Worm (Caenorhabditis elegans) whole organism, young adult: Measurements from ENCODE around the gene clec-19.
A peak's percentile ranks its signal among the peaks of the same experiment; 100 is the strongest.

Source experiments
- B0261.1 ChIP-seq: sonication (generic microtip); optimal IDR thresholded peaks from 2 replicates; lab custom pipeline; 2016; ENCODE audit warnings: mild to moderate bottlenecking, missing genetic modification characterization, moderate library complexity, missing compliant biosample characterization
- B0336.3 ChIP-seq: fragments of 200-800 bp; sonication (Bioruptor generic); IDR thresholded peaks from 2 replicates; pipeline ENCODE4 v1.3.6; 2022; ENCODE audit warnings: missing genetic modification characterization, missing compliant biosample characterization
- F22D6.2 ChIP-seq: sonication (generic microtip); optimal IDR thresholded peaks from 2 replicates; lab custom pipeline; 2016; ENCODE audit warnings: mild to moderate bottlenecking, missing genetic modification characterization, missing compliant biosample characterization
- F23B12.7 ChIP-seq: sonication (generic microtip); optimal IDR thresholded peaks from 2 replicates; lab custom pipeline; 2017; ENCODE audit warnings: missing genetic modification characterization, mild to moderate bottlenecking, missing compliant biosample characterization, antibody characterized with exemption, moderate library complexity; ENCODE audit not compliant: insufficient read depth
- K12H6.12 ChIP-seq: fragments of 200-800 bp; sonication (Bioruptor generic); optimal IDR thresholded peaks from 2 replicates; lab custom pipeline; 2018; ENCODE audit warnings: mild to moderate bottlenecking, missing genetic modification characterization, missing compliant biosample characterization
- Y53F4B.3 ChIP-seq: fragments of 200-800 bp; sonication (Bioruptor generic); IDR thresholded peaks from 2 replicates; pipeline ENCODE4 v1.3.6; 2022; ENCODE audit warnings: missing genetic modification reagents, missing genetic modification characterization, missing compliant biosample characterization
- Y53G8AR.9 ChIP-seq: fragments of 200-800 bp; sonication (Bioruptor generic); conservative IDR thresholded peaks from 2 replicates; pipeline ENCODE4 v1.3.6; 2022; ENCODE audit warnings: missing genetic modification reagents, missing genetic modification characterization, missing compliant biosample characterization
- Y67H2A.10 ChIP-seq: fragments of 200-800 bp; sonication (Bioruptor generic); conservative IDR thresholded peaks from 2 replicates; pipeline ENCODE4 v1.3.6; 2022; ENCODE audit warnings: missing genetic modification reagents, missing genetic modification characterization, missing compliant biosample characterization
- aptf-2 ChIP-seq: fragments of 200-800 bp; sonication (Bioruptor generic); conservative IDR thresholded peaks from 2 replicates; pipeline ENCODE4 v1.3.6; 2022; ENCODE audit warnings: missing genetic modification reagents, missing genetic modification characterization, missing compliant biosample characterization
- bed-1 ChIP-seq: fragments of 200-800 bp; sonication (Bioruptor generic); IDR thresholded peaks from 2 replicates; pipeline ENCODE4 v1.3.6; 2022; ENCODE audit warnings: missing genetic modification reagents, missing genetic modification characterization, missing compliant biosample characterization
- bed-2 ChIP-seq: fragments of 200-800 bp; sonication (Bioruptor generic); IDR thresholded peaks from 2 replicates; pipeline ENCODE4 v1.3.6; 2022; ENCODE audit warnings: missing genetic modification reagents, missing genetic modification characterization, missing compliant biosample characterization
- ccch-3 ChIP-seq: fragments of 200-800 bp; sonication (Bioruptor generic); optimal IDR thresholded peaks from 2 replicates; lab custom pipeline; 2018; ENCODE audit warnings: mild to moderate bottlenecking, missing genetic modification characterization, missing compliant biosample characterization
- cebp-2 ChIP-seq: fragments of 200-800 bp; sonication (Bioruptor generic); IDR thresholded peaks from 2 replicates; pipeline ENCODE4 v1.3.6; 2022; ENCODE audit warnings: missing genetic modification characterization, missing compliant biosample characterization
- chd-7 ChIP-seq: sonication (generic microtip); optimal IDR thresholded peaks from 2 replicates; lab custom pipeline; 2016; ENCODE audit warnings: mild to moderate bottlenecking, missing genetic modification characterization, moderate library complexity, missing compliant biosample characterization
- efl-1 ChIP-seq: fragments of 150-350 bp; optimal IDR thresholded peaks from 2 replicates; lab custom pipeline; 2014; ENCODE audit warnings: missing biosample characterization, missing genetic modification reagents, missing genetic modification characterization
- ekl-4 ChIP-seq: fragments of 200-800 bp; sonication (Bioruptor generic); IDR thresholded peaks from 2 replicates; pipeline ENCODE4 v1.3.6; 2022; ENCODE audit warnings: missing genetic modification reagents, missing genetic modification characterization, missing compliant biosample characterization
- fkh-3 ChIP-seq: sonication (generic microtip); optimal IDR thresholded peaks from 2 replicates; lab custom pipeline; 2016; ENCODE audit warnings: mild to moderate bottlenecking, missing genetic modification characterization, missing compliant biosample characterization
- let-607 ChIP-seq, 2 experiments: fragments of 200-800 bp in 1 of 2; sonication (Bioruptor generic) in 1 of 2; sonication (generic microtip) in 1 of 2; optimal IDR thresholded peaks; 2 replicates each; lab custom pipeline; 2016 to 2018; ENCODE audit warnings: mild to moderate bottlenecking in 2 of 2, missing compliant biosample characterization in 2 of 2, missing genetic modification characterization in 2 of 2, moderate library complexity in 2 of 2, missing genotype in 1 of 2
- lin-26 ChIP-seq: fragments of 200-800 bp; sonication (Bioruptor generic); IDR thresholded peaks from 2 replicates; pipeline ENCODE4 v1.3.6; 2022; ENCODE audit warnings: missing genetic modification reagents, missing genetic modification characterization, missing compliant biosample characterization
- lsl-1 ChIP-seq: fragments of 200-800 bp; sonication (Bioruptor generic); optimal IDR thresholded peaks from 2 replicates; lab custom pipeline; 2018; ENCODE audit warnings: mild to moderate bottlenecking, missing genetic modification characterization, moderate library complexity, missing compliant biosample characterization
- lsy-27 ChIP-seq: sonication (generic microtip); optimal IDR thresholded peaks from 2 replicates; lab custom pipeline; 2017; ENCODE audit warnings: missing genetic modification characterization, mild to moderate bottlenecking, missing compliant biosample characterization, antibody characterized with exemption, missing genotype, borderline replicate concordance; ENCODE audit not compliant: insufficient read depth
- mcd-1 ChIP-seq: fragments of 200-800 bp; sonication (Bioruptor generic); IDR thresholded peaks from 2 replicates; pipeline ENCODE4 v1.3.6; 2022; ENCODE audit warnings: missing genetic modification reagents, missing genetic modification characterization, missing compliant biosample characterization
- nfya-1 ChIP-seq: sonication (generic microtip); optimal IDR thresholded peaks from 2 replicates; lab custom pipeline; 2017; ENCODE audit warnings: antibody characterized with exemption, missing compliant biosample characterization, missing genetic modification characterization, borderline replicate concordance; ENCODE audit not compliant: insufficient read depth
- nfya-2 ChIP-seq: fragments of 200-800 bp; sonication (Bioruptor generic); IDR thresholded peaks from 2 replicates; pipeline ENCODE4 v1.3.6; 2022; ENCODE audit warnings: missing genetic modification reagents, missing genetic modification characterization, missing compliant biosample characterization
- nhr-120 ChIP-seq: fragments of 200-800 bp; sonication (Bioruptor generic); IDR thresholded peaks from 2 replicates; pipeline ENCODE4 v1.3.6; 2022; ENCODE audit warnings: missing genetic modification characterization, missing compliant biosample characterization
- nhr-179 ChIP-seq: sonication (generic microtip); optimal IDR thresholded peaks from 2 replicates; lab custom pipeline; 2016; ENCODE audit warnings: mild to moderate bottlenecking, missing genetic modification characterization, missing compliant biosample characterization
- rpc-1 ChIP-seq, 2 experiments: fragments of 150-350 bp in 1 of 2; sonication (generic microtip) in 1 of 2; optimal IDR thresholded peaks; 2 replicates each; lab custom pipeline; 2014 to 2018; ENCODE audit warnings: missing biosample characterization in 1 of 2, missing genetic modification characterization in 1 of 2, missing genetic modification reagents in 1 of 2, missing genotype in 1 of 2
- snpc-4 ChIP-seq, 5 experiments: fragments of 150-350 bp in 1 of 5; sonication (generic microtip) in 4 of 5; optimal IDR thresholded peaks; 2 replicates each; lab custom pipeline; 2014 to 2018; ENCODE audit warnings: missing genetic modification characterization in 5 of 5, missing biosample characterization in 3 of 5, antibody characterized with exemption in 2 of 5, mild to moderate bottlenecking in 2 of 5, missing compliant biosample characterization in 2 of 5, missing genotype in 2 of 5, moderate library complexity in 2 of 5, missing genetic modification reagents in 1 of 5
- somi-1 ChIP-seq: fragments of 200-800 bp; sonication (Bioruptor generic); optimal IDR thresholded peaks from 2 replicates; lab custom pipeline; 2018; ENCODE audit warnings: mild to moderate bottlenecking, missing genetic modification characterization, missing compliant biosample characterization
- tbp1 ChIP-seq: fragments of 200-800 bp; sonication (Bioruptor generic); optimal IDR thresholded peaks from 2 replicates; lab custom pipeline; 2018; ENCODE audit warnings: mild to moderate bottlenecking, missing genetic modification characterization, missing compliant biosample characterization
- zfh-2 ChIP-seq: fragments of 200-800 bp; sonication (Bioruptor generic); conservative IDR thresholded peaks from 2 replicates; pipeline ENCODE4 v1.3.6; 2022; ENCODE audit warnings: missing genetic modification reagents, missing genetic modification characterization, missing compliant biosample characterization
- zim-3 ChIP-seq: sonication (generic microtip); optimal IDR thresholded peaks from 2 replicates; lab custom pipeline; 2017; ENCODE audit warnings: mild to moderate bottlenecking, missing genetic modification characterization, moderate library complexity, missing compliant biosample characterization
- ztf-3 ChIP-seq: fragments of 200-800 bp; sonication (Bioruptor generic); optimal IDR thresholded peaks from 2 replicates; lab custom pipeline; 2018; ENCODE audit warnings: mild to moderate bottlenecking, missing genetic modification characterization, missing compliant biosample characterization

clec-19 gene

DNA sequence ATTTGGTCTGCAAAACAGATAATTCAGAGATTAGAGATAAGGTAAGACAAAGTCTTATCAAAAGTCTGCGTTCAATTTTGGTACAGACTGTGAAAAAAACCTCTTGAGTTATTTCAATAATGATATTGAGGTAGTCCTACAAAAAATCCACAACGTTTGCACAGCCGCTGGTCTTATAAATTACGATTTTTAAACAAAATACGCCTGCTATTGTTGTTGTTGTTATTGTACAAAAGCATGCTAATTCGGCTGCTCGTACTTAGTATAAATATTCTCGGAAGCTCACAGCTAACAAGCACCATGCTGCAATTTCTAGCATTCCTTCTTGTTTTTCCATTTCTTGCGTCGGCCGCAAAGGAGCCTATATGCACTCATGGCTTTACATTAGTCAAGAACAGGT, at the start of gene clec-19:
TSS of gene clec-19 (plus strand) at position 301 of the 400 bp plus-strand sequence.
- TF ChIP-seq nfya-1 = no peak
- TF ChIP-seq F22D6.2 (tag; lab: Kevin White, UChicago) = no peak
- no peak for TF ChIP-seq snpc-4 (GFP tag; optimal IDR thresholded peaks at IDR 0.05; lab: Kevin White, UChicago)
- TF ChIP-seq snpc-4 (tag; optimal IDR thresholded peaks at IDR 0.05; lab: Kevin White, UChicago) = no peak
- TF ChIP-seq rpc-1 (optimal IDR thresholded peaks at IDR 0.05; lab: Kevin White, UChicago) = no peak
- no peak for TF ChIP-seq rpc-1 (tag; optimal IDR thresholded peaks at IDR 0.05; lab: Kevin White, UChicago)
- no peak for TF ChIP-seq nfya-2 (GFP tag; lab: Robert Waterston, UW)
- no peak for TF ChIP-seq Y67H2A.10
- no peak for TF ChIP-seq K12H6.12 (tag; lab: Kevin White, UChicago)
- no peak for TF ChIP-seq zfh-2 (GFP tag; lab: Robert Waterston, UW)
- no peak for TF ChIP-seq somi-1 (GFP tag; lab: Kevin White, UChicago)
- TF ChIP-seq lsy-27 (tag; lab: Kevin White, UChicago) = no peak
- TF ChIP-seq ccch-3 (GFP tag; lab: Kevin White, UChicago) = no peak
- TF ChIP-seq mcd-1 (GFP tag; lab: Robert Waterston, UW) = no peak
- TF ChIP-seq chd-7 = no peak
- no peak for TF ChIP-seq lsl-1 (GFP tag; lab: Kevin White, UChicago)
- TF ChIP-seq bed-2 (GFP tag; lab: Robert Waterston, UW) = no peak
- TF ChIP-seq nhr-179 = no peak

DNA sequence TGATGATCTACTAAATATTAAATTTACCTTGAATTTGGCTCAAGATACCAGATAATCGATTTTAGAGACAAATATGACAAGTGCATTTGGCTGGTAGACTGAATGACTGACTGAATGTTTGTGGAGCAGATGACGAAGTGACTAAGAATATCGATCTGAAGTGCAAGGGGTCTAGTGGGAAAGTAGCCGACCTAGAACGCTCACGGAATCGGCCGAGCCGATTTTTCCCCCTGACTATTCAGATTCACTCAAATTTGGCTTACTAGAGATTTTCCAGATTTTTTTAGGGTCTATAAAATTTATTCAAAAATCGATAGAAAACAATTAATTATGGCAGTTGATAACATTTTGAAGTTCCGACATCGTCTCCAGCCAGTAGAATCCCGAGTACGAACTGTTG, 49.8 kb upstream of the clec-19 start, which contains the start of gene fbxc-26:
TSS of gene fbxc-26 (minus strand) at position 101 of the 400 bp plus-strand sequence.
- no peak for TF ChIP-seq nhr-120
- TF ChIP-seq fkh-3 (tag; lab: Kevin White, UChicago) = no peak
- TF ChIP-seq efl-1 (GFP tag; lab: Kevin White, UChicago) = no peak
- no peak for TF ChIP-seq ekl-4 (GFP tag; lab: Robert Waterston, UW)
- no peak for TF ChIP-seq ztf-3
- no peak for TF ChIP-seq aptf-2 (GFP tag; lab: Robert Waterston, UW)
- TF ChIP-seq let-607 (tag; optimal IDR thresholded peaks at IDR 0.05; lab: Kevin White, UChicago) = no peak
- TF ChIP-seq zim-3 = no peak
- TF ChIP-seq rpc-1 (optimal IDR thresholded peaks at IDR 0.05; lab: Kevin White, UChicago) = no peak
- TF ChIP-seq rpc-1 (tag; optimal IDR thresholded peaks at IDR 0.05; lab: Kevin White, UChicago) = no peak
- no peak for TF ChIP-seq Y53G8AR.9
- no peak for TF ChIP-seq bed-1 (GFP tag; lab: Robert Waterston, UW)
- TF ChIP-seq cebp-2 (GFP tag; lab: Robert Waterston, UW) = no peak

DNA sequence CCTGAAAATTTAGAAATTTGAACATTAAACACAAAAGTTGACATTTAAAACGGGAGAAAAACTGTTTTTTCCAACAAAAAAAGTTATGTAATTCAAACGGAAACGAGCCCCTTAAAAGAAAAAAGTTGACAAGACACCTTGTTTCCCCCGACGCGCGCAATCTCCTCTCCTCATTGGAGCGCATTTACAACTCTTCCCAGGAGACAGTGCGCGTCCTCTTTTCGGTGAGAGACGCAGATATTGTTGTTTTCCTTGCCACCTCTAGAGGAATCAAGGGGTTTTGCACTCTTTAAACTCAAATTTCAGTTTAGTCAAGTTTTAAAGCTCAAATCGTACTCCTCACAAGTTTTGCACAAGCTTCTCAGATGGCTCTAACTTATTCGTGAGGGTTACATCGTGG, 48.4 kb upstream of the clec-19 start, which contains the start of gene F58E1.13:
TSS of gene F58E1.13 (minus strand) at position 12 of the 400 bp plus-strand sequence.
- TF ChIP-seq bed-2 (GFP tag; lab: Robert Waterston, UW) (no peak), ztf-3 (no peak), F23B12.7 (tag; lab: Kevin White, UChicago) (no peak), efl-1 (GFP tag; lab: Kevin White, UChicago) (peak; percentile 5), B0336.3 (no peak), aptf-2 (GFP tag; lab: Robert Waterston, UW) (peak; percentile 90), Y53F4B.3 (GFP tag; lab: Robert Waterston, UW) (no peak)

DNA sequence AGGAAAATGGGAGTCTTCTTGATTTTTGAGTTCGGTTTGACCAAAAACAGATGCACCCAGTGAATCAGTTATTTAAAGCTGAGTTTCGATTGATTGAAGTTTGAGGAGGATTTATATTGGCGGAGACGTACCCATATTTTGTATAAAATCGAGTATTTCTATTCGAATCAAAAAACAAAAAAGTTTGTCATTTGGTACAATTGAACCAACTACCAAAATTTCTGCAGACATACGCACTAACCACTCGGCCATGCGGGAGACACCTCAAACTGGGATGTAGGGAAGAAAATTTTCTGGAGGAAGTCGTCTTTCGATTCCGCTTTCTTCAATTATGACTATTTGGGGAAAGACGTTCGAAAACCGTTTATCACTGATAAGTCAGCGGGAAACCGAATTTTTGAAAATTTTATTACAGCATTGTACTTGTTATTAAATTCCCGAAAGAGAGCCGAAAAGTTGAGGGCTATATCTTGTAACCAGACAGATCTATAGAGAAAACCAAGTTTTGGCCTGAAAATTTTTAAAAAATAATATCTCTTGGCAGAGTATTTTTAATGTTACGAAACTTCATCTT, 43.7 kb upstream of the clec-19 start:
- TF ChIP-seq tbp1 (GFP tag; lab: Kevin White, UChicago) (peak; percentile 76), B0261.1 (tag; lab: Kevin White, UChicago) (peak; percentile 59), rpc-1 (optimal IDR thresholded peaks at IDR 0.05; lab: Kevin White, UChicago) (peak; percentile 32), rpc-1 (tag; optimal IDR thresholded peaks at IDR 0.05; lab: Kevin White, UChicago) (peak; percentile 66), lin-26 (GFP tag; lab: Robert Waterston, UW) (peak; percentile 61; the same call in 1 of the 2 replicates)
